Worm (Caenorhabditis elegans): ENCODE measurements around the gene rbd-1.

- no peak for TF ChIP-seq T22C8.4 (GFP tag; IDR thresholded peaks at IDR 0.05)
- TF ChIP-seq ztf-29 (GFP tag; IDR thresholded peaks at IDR 0.05), result no peak
- no peak for TF ChIP-seq klf-2 (GFP tag; conservative IDR thresholded peaks at IDR 0.05)
Measured at ce11 chrIV:12746284-12746683, 21.5 kb downstream of the rbd-1 start, which contains the start of gene inx-6.

Measured in whole organism, midembryonic.